Fruit fly (Drosophila melanogaster) whole organism, adult: ENCODE data around the gene Sec23.

Experiments
- CG5204 ChIP-seq: fragments of 200-800 bp; sonication (Bioruptor generic); optimal IDR thresholded peaks from 2 replicates; lab custom pipeline; 2016; ENCODE audit warnings: missing biosample characterization, missing genetic modification characterization
- CG7101 ChIP-seq: fragments of 200-800 bp; sonication (Bioruptor generic); optimal IDR thresholded peaks from 2 replicates; lab custom pipeline; 2018; ENCODE audit warnings: missing biosample characterization, mild to moderate bottlenecking, missing genetic modification characterization, moderate library complexity
- Crg-1 ChIP-seq: fragments of 200-800 bp; sonication (Bioruptor generic); optimal IDR thresholded peaks from 2 replicates; lab custom pipeline; 2016; ENCODE audit warnings: missing biosample characterization, missing genetic modification characterization
- ovo ChIP-seq: fragments of 200-800 bp; sonication (Bioruptor generic); optimal IDR thresholded peaks from 2 replicates; lab custom pipeline; 2016; ENCODE audit warnings: missing biosample characterization, missing genetic modification characterization
- pad ChIP-seq: fragments of 200-800 bp; sonication (Bioruptor generic); optimal IDR thresholded peaks from 3 replicates; lab custom pipeline; 2017; ENCODE audit warnings: missing biosample characterization, missing genetic modification characterization, mild to moderate bottlenecking, moderate library complexity, missing genetic modification reagents
- toe ChIP-seq: fragments of 200-800 bp; sonication (Bioruptor generic); optimal IDR thresholded peaks from 2 replicates; lab custom pipeline; 2016; ENCODE audit warnings: missing biosample characterization, missing genetic modification characterization

DNA sequence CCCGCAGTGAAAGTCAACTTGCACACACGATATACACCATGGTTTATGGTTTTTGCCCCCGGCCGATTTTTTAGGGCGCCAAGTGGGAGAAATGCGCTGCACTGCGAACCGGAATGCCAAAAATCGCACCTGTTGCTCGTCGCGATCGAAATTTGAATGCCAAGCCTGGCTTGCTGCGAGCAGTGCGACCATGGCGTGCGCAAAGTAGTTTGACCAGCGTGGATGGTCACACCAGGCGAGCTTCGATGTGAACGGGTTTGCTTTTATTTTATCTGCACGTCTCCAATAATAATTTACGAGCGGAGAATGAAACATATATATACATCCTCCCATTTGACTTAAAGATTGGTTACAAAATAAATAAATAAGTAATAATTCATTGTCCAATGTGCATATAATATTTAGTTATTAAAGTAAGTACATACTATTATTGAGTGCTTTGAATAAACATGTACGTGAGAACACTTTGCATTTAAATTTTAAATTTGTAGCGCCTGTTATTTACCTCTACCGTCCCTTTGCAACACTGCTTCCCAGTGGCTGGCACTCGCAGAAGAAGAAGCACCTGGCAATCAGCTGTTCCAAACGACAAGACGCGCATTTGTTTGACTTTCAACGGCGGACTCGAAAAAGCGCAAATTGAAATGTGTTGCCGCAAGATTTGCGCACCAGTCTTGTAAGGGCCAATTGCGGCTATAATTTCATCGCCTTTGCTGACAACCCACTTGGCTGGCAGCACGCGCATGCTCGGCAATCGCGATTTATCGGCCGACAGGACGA lies 36.6 kb downstream of the Sec23 start, which contains the start of the genes Rab23 and plx:
- TF ChIP-seq pad (GFP tag; lab: Kevin White, UChicago) (peak; percentile 31), CG5204 (no peak), CG7101 (tag; lab: Kevin White, UChicago) (peak; percentile 40), ovo (GFP tag; lab: Kevin White, UChicago) (no peak), Crg-1 (GFP tag; lab: Kevin White, UChicago) (peak; percentile 56), toe (GFP tag; lab: Kevin White, UChicago) (peak; percentile 43)
